Worm (Caenorhabditis elegans) whole organism, late embryonic: ENCODE measurements around the gene E04F6.9.

ENCODE experiments used
- F13H6.1 ChIP-seq: sonication (generic microtip); optimal IDR thresholded peaks from 2 replicates; lab custom pipeline; 2016; ENCODE audit warnings: missing genetic modification characterization, missing compliant biosample characterization
- ama-1 ChIP-seq: fragments of 150-350 bp; optimal IDR thresholded peaks from 2 replicates; lab custom pipeline; 2014
- ceh-48 ChIP-seq: sonication (generic microtip); optimal IDR thresholded peaks from 2 replicates; lab custom pipeline; 2016; ENCODE audit warnings: missing genetic modification characterization, inconsistent platforms, missing compliant biosample characterization
- dve-1 ChIP-seq: sonication (generic microtip); optimal IDR thresholded peaks from 2 replicates; lab custom pipeline; 2017; ENCODE audit warnings: antibody characterized with exemption, mild to moderate bottlenecking, missing genetic modification characterization, missing compliant biosample characterization
- eyg-1 ChIP-seq: sonication (generic microtip); optimal IDR thresholded peaks from 2 replicates; lab custom pipeline; 2016; ENCODE audit warnings: missing genotype, missing genetic modification characterization, missing compliant biosample characterization
- fkh-10 ChIP-seq: fragments of 150-350 bp; optimal IDR thresholded peaks from 2 replicates; lab custom pipeline; 2014; ENCODE audit warnings: missing biosample characterization, missing genetic modification reagents, missing genetic modification characterization
- mec-3 ChIP-seq: sonication (generic microtip); optimal IDR thresholded peaks from 2 replicates; lab custom pipeline; 2016; ENCODE audit warnings: borderline replicate concordance, missing genetic modification characterization, missing compliant biosample characterization
- pha-4 ChIP-seq: fragments of 150-350 bp; optimal IDR thresholded peaks from 2 replicates; lab custom pipeline; 2018; ENCODE audit warnings: missing biosample characterization, missing genetic modification reagents, missing genetic modification characterization
- pqm-1 ChIP-seq: sonication (generic microtip); optimal IDR thresholded peaks from 2 replicates; lab custom pipeline; 2016; ENCODE audit warnings: missing genetic modification characterization, missing compliant biosample characterization
- sox-4 ChIP-seq: sonication (generic microtip); optimal IDR thresholded peaks from 2 replicates; lab custom pipeline; 2017; ENCODE audit warnings: mild to moderate bottlenecking, missing genetic modification characterization, inconsistent platforms, missing compliant biosample characterization
- tbx-7 ChIP-seq: sonication (generic microtip); optimal IDR thresholded peaks from 2 replicates; lab custom pipeline; 2016; ENCODE audit warnings: missing genotype, missing genetic modification characterization, missing compliant biosample characterization
- ttx-3 ChIP-seq: sonication (generic microtip); optimal IDR thresholded peaks from 2 replicates; lab custom pipeline; 2016; ENCODE audit warnings: missing genetic modification reagents, missing genetic modification characterization, missing compliant biosample characterization
- unc-3 ChIP-seq, 2 experiments: fragments of 200-800 bp in 1 of 2; sonication (Bioruptor generic) in 1 of 2; sonication (generic microtip) in 1 of 2; conservative IDR thresholded peaks in 1 of 2; optimal IDR thresholded peaks in 1 of 2; 2 replicates each; pipeline versions ENCODE4 v1.3.6 to Lab custom; 2016 to 2022; ENCODE audit warnings: missing compliant biosample characterization in 2 of 2, missing genetic modification characterization in 2 of 2, missing genetic modification reagents in 1 of 2

- TF ChIP-seq fkh-10 (GFP tag; lab: Kevin White, UChicago) (no peak), ama-1 (lab: Kevin White, UChicago) (no peak), mec-3 (tag; lab: Kevin White, UChicago) (no peak), ceh-48 (tag; lab: Kevin White, UChicago) (no peak), eyg-1 (tag; lab: Kevin White, UChicago) (no peak), pha-4 (no peak), unc-3 (GFP tag; conservative IDR thresholded peaks at IDR 0.05; lab: Robert Waterston, UW) (no peak), unc-3 (tag; optimal IDR thresholded peaks at IDR 0.05; lab: Kevin White, UChicago) (no peak), sox-4 (tag; lab: Kevin White, UChicago) (no peak), pqm-1 (tag; lab: Kevin White, UChicago) (no peak), tbx-7 (tag; lab: Kevin White, UChicago) (no peak), ttx-3 (tag; lab: Kevin White, UChicago) (no peak), F13H6.1 (tag; lab: Kevin White, UChicago) (no peak), dve-1 (tag; lab: Kevin White, UChicago) (no peak)
These were observed 4.3 kb downstream of the E04F6.9 start for ce11 chrII:7207649-7208048.
